Worm (Caenorhabditis elegans) whole organism, young adult: ENCODE results near the gene F53F4.11.

Experiments used
- K11D2.4 ChIP-seq: fragments of 200-800 bp; sonication (Bioruptor generic); IDR thresholded peaks from 2 replicates; pipeline ENCODE4 v1.3.6; 2022; ENCODE audit warnings: missing genetic modification reagents, missing genetic modification characterization, missing compliant biosample characterization
- ama-1 ChIP-seq, 3 experiments: fragments of 150-350 bp in 1 of 3; sonication (generic microtip) in 2 of 3; optimal IDR thresholded peaks; 2 replicates each; lab custom pipeline; 2014 to 2018; ENCODE audit warnings: missing biosample characterization in 2 of 3, missing genetic modification characterization in 2 of 3, missing genetic modification reagents in 2 of 3
- aptf-3 ChIP-seq: fragments of 200-800 bp; sonication (Bioruptor generic); IDR thresholded peaks from 2 replicates; pipeline ENCODE4 v1.3.6; 2022; ENCODE audit warnings: missing genetic modification characterization, missing compliant biosample characterization
- bed-1 ChIP-seq: fragments of 200-800 bp; sonication (Bioruptor generic); IDR thresholded peaks from 2 replicates; pipeline ENCODE4 v1.3.6; 2022; ENCODE audit warnings: missing genetic modification reagents, missing genetic modification characterization, missing compliant biosample characterization
- hlh-12 ChIP-seq: sonication (generic microtip); optimal IDR thresholded peaks from 2 replicates; lab custom pipeline; 2016; ENCODE audit warnings: missing genetic modification characterization, missing compliant biosample characterization
- hmg-1.2 ChIP-seq: fragments of 200-800 bp; sonication (Bioruptor generic); IDR thresholded peaks from 2 replicates; pipeline ENCODE4 v1.3.6; 2022; ENCODE audit warnings: missing genetic modification reagents, missing genetic modification characterization, missing compliant biosample characterization
- hmg-20 ChIP-seq: fragments of 200-800 bp; sonication (Bioruptor generic); IDR thresholded peaks from 2 replicates; pipeline ENCODE4 v1.3.6; 2022; ENCODE audit warnings: missing genetic modification reagents, missing genetic modification characterization, missing compliant biosample characterization
- mxl-1 ChIP-seq: sonication (generic microtip); optimal IDR thresholded peaks from 2 replicates; lab custom pipeline; 2016; ENCODE audit warnings: missing genetic modification characterization, missing compliant biosample characterization
- nhr-27 ChIP-seq: fragments of 200-800 bp; sonication (Bioruptor generic); optimal IDR thresholded peaks from 2 replicates; lab custom pipeline; 2018; ENCODE audit warnings: mild to moderate bottlenecking, missing genetic modification characterization, moderate library complexity, missing compliant biosample characterization
- nhr-90 ChIP-seq: sonication (generic microtip); optimal IDR thresholded peaks from 2 replicates; lab custom pipeline; 2016; ENCODE audit warnings: missing genotype, mild to moderate bottlenecking, missing genetic modification characterization, missing compliant biosample characterization
- somi-1 ChIP-seq: fragments of 200-800 bp; sonication (Bioruptor generic); optimal IDR thresholded peaks from 2 replicates; lab custom pipeline; 2018; ENCODE audit warnings: mild to moderate bottlenecking, missing genetic modification characterization, missing compliant biosample characterization
- unc-62 ChIP-seq: fragments of 150-350 bp; optimal IDR thresholded peaks from 2 replicates; lab custom pipeline; 2014; ENCODE audit warnings: missing biosample characterization, missing genetic modification reagents, missing genetic modification characterization

DNA sequence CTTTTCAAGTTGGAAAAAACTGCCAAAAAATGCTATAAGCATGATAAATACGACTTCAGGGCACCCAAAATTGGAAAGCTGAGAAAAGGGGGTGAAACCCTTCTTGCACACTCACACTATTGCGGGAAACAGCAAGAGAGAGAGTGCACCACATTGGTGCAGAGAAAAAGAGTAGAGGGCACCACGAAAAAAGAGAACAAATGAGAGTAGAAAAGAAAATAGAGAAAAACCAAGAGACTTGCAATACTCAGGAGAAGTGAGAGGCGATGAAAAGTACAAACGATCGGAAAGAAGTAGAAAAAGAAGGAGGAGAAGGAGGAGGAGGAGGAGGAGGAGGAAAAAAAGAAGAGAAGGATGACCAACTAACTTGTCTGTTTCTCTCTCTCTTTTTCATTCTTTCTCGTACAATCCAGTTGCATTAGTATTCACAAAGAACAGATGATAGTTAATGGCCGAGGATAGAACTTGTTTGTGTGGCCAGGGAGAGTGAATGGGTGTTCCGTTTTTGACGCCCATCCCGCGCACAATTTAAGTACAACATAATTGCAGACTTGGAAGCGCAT, 31.0 kb upstream of the F53F4.11 start:
- no peak for TF ChIP-seq nhr-90 (tag; lab: Kevin White, UChicago)
- no peak for TF ChIP-seq hmg-20 (GFP tag; lab: Robert Waterston, UW)
- TF ChIP-seq aptf-3 = no peak
- TF ChIP-seq K11D2.4 (GFP tag; lab: Robert Waterston, UW) = 0 out of 2 replicates have a peak, but pooled peaks have one; percentile 37
- TF ChIP-seq unc-62 (GFP tag; lab: Kevin White, UChicago) = no peak
- peak; percentile 39 for TF ChIP-seq hmg-1.2
- TF ChIP-seq mxl-1 (tag; lab: Kevin White, UChicago) = no peak
- no peak for TF ChIP-seq nhr-27 (tag; lab: Kevin White, UChicago)
- TF ChIP-seq hlh-12 (tag; lab: Kevin White, UChicago) = no peak
- TF ChIP-seq bed-1 = no peak
- TF ChIP-seq somi-1 (GFP tag; lab: Kevin White, UChicago) = peak; percentile 38
- no peak for TF ChIP-seq ama-1 (optimal IDR thresholded peaks at IDR 0.05; lab: Kevin White, UChicago)
- no peak for TF ChIP-seq ama-1 (GFP tag; optimal IDR thresholded peaks at IDR 0.05; lab: Kevin White, UChicago)
